Fruit fly (Drosophila melanogaster) whole organism, adult: Measurements from ENCODE around the gene dpr20.

Source experiments
- CG1620 ChIP-seq: fragments of 200-800 bp; sonication (Bioruptor generic); optimal IDR thresholded peaks from 2 replicates; lab custom pipeline; 2016; ENCODE audit warnings: missing biosample characterization, missing genetic modification characterization
- CG5204 ChIP-seq: fragments of 200-800 bp; sonication (Bioruptor generic); optimal IDR thresholded peaks from 2 replicates; lab custom pipeline; 2016; ENCODE audit warnings: missing biosample characterization, missing genetic modification characterization
- CG7101 ChIP-seq: fragments of 200-800 bp; sonication (Bioruptor generic); optimal IDR thresholded peaks from 2 replicates; lab custom pipeline; 2018; ENCODE audit warnings: missing biosample characterization, mild to moderate bottlenecking, missing genetic modification characterization, moderate library complexity
- Clk ChIP-seq: fragments of 200-800 bp; sonication (Bioruptor generic); optimal IDR thresholded peaks from 2 replicates; lab custom pipeline; 2017; ENCODE audit warnings: missing biosample characterization, missing genetic modification characterization
- Crg-1 ChIP-seq: fragments of 200-800 bp; sonication (Bioruptor generic); optimal IDR thresholded peaks from 2 replicates; lab custom pipeline; 2016; ENCODE audit warnings: missing biosample characterization, missing genetic modification characterization
- Mnt ChIP-seq: fragments of 200-800 bp; sonication (Bioruptor generic); optimal IDR thresholded peaks from 2 replicates; lab custom pipeline; 2016; ENCODE audit warnings: missing biosample characterization, mild to moderate bottlenecking, missing genetic modification characterization
- cic ChIP-seq: fragments of 200-800 bp; sonication (Bioruptor generic); optimal IDR thresholded peaks from 2 replicates; lab custom pipeline; 2017; ENCODE audit warnings: missing biosample characterization, mild to moderate bottlenecking, missing genetic modification characterization, moderate library complexity
- cnc ChIP-seq, 2 experiments: fragments of >200 bp; optimal IDR thresholded peaks; 2 replicates each; lab custom pipeline; 2017
- ovo ChIP-seq: fragments of 200-800 bp; sonication (Bioruptor generic); optimal IDR thresholded peaks from 2 replicates; lab custom pipeline; 2016; ENCODE audit warnings: missing biosample characterization, missing genetic modification characterization
- toe ChIP-seq: fragments of 200-800 bp; sonication (Bioruptor generic); optimal IDR thresholded peaks from 2 replicates; lab custom pipeline; 2016; ENCODE audit warnings: missing biosample characterization, missing genetic modification characterization

DNA sequence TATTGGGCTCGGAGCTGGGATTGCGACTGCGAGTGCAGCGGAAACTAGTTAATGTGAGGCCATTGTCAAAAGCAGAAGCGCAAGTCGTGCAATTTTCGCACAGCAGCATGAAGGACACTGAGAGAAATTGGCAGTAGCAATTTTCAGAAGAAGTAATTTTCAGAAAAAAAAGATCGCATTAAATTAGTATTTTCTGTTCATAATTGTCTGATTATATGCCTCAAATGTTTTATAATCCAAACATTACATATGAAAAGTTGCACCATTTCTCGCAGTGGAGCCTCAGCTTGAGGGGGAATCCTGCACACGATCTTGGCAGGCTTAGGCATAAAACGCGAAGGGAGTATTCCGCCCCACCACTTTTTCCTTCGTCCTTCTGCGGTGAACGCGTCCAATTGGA is 47.3 kb upstream of the dpr20 start:
- no peak for TF ChIP-seq Crg-1 (GFP tag; lab: Kevin White, UChicago)
- no peak for TF ChIP-seq CG7101 (tag; lab: Kevin White, UChicago)
- no peak for TF ChIP-seq cic
- no peak for TF ChIP-seq Mnt (GFP tag; lab: Kevin White, UChicago)
- no peak for TF ChIP-seq Clk (GFP tag; lab: Kevin White, UChicago)
- no peak for TF ChIP-seq cnc (optimal IDR thresholded peaks at IDR 0.05; lab: Kevin White, UChicago)
- no peak for TF ChIP-seq toe (GFP tag; lab: Kevin White, UChicago)
- no peak for TF ChIP-seq CG5204
- TF ChIP-seq ovo (GFP tag; lab: Kevin White, UChicago) = no peak
- TF ChIP-seq CG1620 = no peak
